Worm (Caenorhabditis elegans) whole organism, L3 larva: ENCODE measurements around the gene ocam-1.

Source experiments
- R02D3.7 ChIP-seq: fragments of 150-350 bp; optimal IDR thresholded peaks from 2 replicates; lab custom pipeline; 2014; ENCODE audit warnings: missing biosample characterization, missing genetic modification characterization
- ZK546.5 ChIP-seq: sonication (generic microtip); optimal IDR thresholded peaks from 2 replicates; lab custom pipeline; 2017; ENCODE audit warnings: missing biosample characterization, missing genetic modification characterization
- aly-2 ChIP-seq: fragments of 150-350 bp; optimal IDR thresholded peaks from 2 replicates; lab custom pipeline; 2014; ENCODE audit warnings: missing biosample characterization, missing genetic modification characterization
- ama-1 ChIP-seq: fragments of 150-350 bp; optimal IDR thresholded peaks from 2 replicates; lab custom pipeline; 2018
- ceh-16 ChIP-seq: sonication (generic microtip); optimal IDR thresholded peaks from 2 replicates; lab custom pipeline; 2017; ENCODE audit warnings: missing biosample characterization, missing genetic modification characterization
- ceh-82 ChIP-seq: fragments of 150-350 bp; optimal IDR thresholded peaks from 2 replicates; lab custom pipeline; 2014; ENCODE audit warnings: missing biosample characterization, missing genetic modification characterization
- ceh-9 ChIP-seq: sonication (generic microtip); optimal IDR thresholded peaks from 2 replicates; lab custom pipeline; 2018; ENCODE audit warnings: missing biosample characterization, missing genetic modification characterization
- egl-27 ChIP-seq: sonication (generic microtip); optimal IDR thresholded peaks from 4 replicates; lab custom pipeline; 2017; ENCODE audit warnings: missing biosample characterization, missing genetic modification reagents, missing genetic modification characterization
- egl-5 ChIP-seq: fragments of 150-350 bp; optimal IDR thresholded peaks from 2 replicates; lab custom pipeline; 2017; ENCODE audit warnings: missing biosample characterization, missing genetic modification reagents, missing genetic modification characterization, inconsistent platforms
- elt-1 ChIP-seq: fragments of 150-350 bp; optimal IDR thresholded peaks from 2 replicates; lab custom pipeline; 2014; ENCODE audit warnings: missing biosample characterization, missing genetic modification characterization
- elt-2 ChIP-seq: sonication (generic microtip); optimal IDR thresholded peaks from 2 replicates; lab custom pipeline; 2016; ENCODE audit warnings: missing genetic modification reagents, mild to moderate bottlenecking, missing genetic modification characterization, missing compliant biosample characterization
- elt-3 ChIP-seq, 3 experiments: fragments of 150-350 bp in 1 of 3; sonication (generic microtip) in 2 of 3; optimal IDR thresholded peaks; 2 replicates in 2 of 3; 4 replicates in 1 of 3; lab custom pipeline; 2014 to 2017; ENCODE audit warnings: missing biosample characterization in 3 of 3, missing genetic modification characterization in 3 of 3
- eor-1 ChIP-seq, 2 experiments: fragments of 150-350 bp; optimal IDR thresholded peaks; 2 replicates each; lab custom pipeline; 2014 to 2018; ENCODE audit warnings: missing biosample characterization in 2 of 2, missing genetic modification characterization in 2 of 2
- fkh-10 ChIP-seq: sonication (generic microtip); optimal IDR thresholded peaks from 2 replicates; lab custom pipeline; 2017; ENCODE audit warnings: missing biosample characterization, missing genetic modification reagents, missing genetic modification characterization
- fkh-2 ChIP-seq: fragments of 150-350 bp; optimal IDR thresholded peaks from 2 replicates; lab custom pipeline; 2014; ENCODE audit warnings: missing biosample characterization, missing genetic modification reagents, missing genetic modification characterization
- fos-1 ChIP-seq: fragments of 150-350 bp; optimal IDR thresholded peaks from 2 replicates; lab custom pipeline; 2014; ENCODE audit warnings: missing biosample characterization, missing genetic modification characterization
- hmg-11 ChIP-seq: sonication (generic microtip); optimal IDR thresholded peaks from 2 replicates; lab custom pipeline; 2016; ENCODE audit warnings: missing genetic modification characterization, missing compliant biosample characterization
- jun-1 ChIP-seq: fragments of 150-350 bp; optimal IDR thresholded peaks from 2 replicates; lab custom pipeline; 2014; ENCODE audit warnings: missing biosample characterization, missing genetic modification reagents, missing genetic modification characterization
- lin-15B ChIP-seq: fragments of 150-350 bp; optimal IDR thresholded peaks from 2 replicates; lab custom pipeline; 2014; ENCODE audit warnings: missing biosample characterization, missing genetic modification characterization
- lin-39 ChIP-seq: fragments of 150-350 bp; optimal IDR thresholded peaks from 2 replicates; lab custom pipeline; 2018; ENCODE audit warnings: missing biosample characterization, missing genetic modification reagents, missing genetic modification characterization
- mdl-1 ChIP-seq: fragments of 150-350 bp; optimal IDR thresholded peaks from 2 replicates; lab custom pipeline; 2014; ENCODE audit warnings: missing biosample characterization, missing genetic modification characterization
- mml-1 ChIP-seq: fragments of 150-350 bp; sonication (generic microtip); optimal IDR thresholded peaks from 3 replicates; lab custom pipeline; 2014; ENCODE audit warnings: missing biosample characterization, missing genetic modification characterization
- nfya-1 ChIP-seq: sonication (generic microtip); optimal IDR thresholded peaks from 2 replicates; lab custom pipeline; 2017; ENCODE audit warnings: missing genetic modification characterization, mild to moderate bottlenecking, missing compliant biosample characterization, antibody characterized with exemption, moderate library complexity; ENCODE audit not compliant: insufficient read depth
- nhr-12 ChIP-seq: fragments of 150-350 bp; optimal IDR thresholded peaks from 2 replicates; lab custom pipeline; 2014; ENCODE audit warnings: missing biosample characterization, missing genetic modification characterization
- nhr-23 ChIP-seq: fragments of 150-350 bp; optimal IDR thresholded peaks from 2 replicates; lab custom pipeline; 2014; ENCODE audit warnings: missing biosample characterization, missing genetic modification reagents, missing genetic modification characterization
- nhr-237 ChIP-seq: fragments of 150-350 bp; optimal IDR thresholded peaks from 2 replicates; lab custom pipeline; 2014; ENCODE audit warnings: missing biosample characterization, missing genetic modification characterization
- nhr-25 ChIP-seq: sonication (generic microtip); optimal IDR thresholded peaks from 2 replicates; lab custom pipeline; 2017; ENCODE audit warnings: missing biosample characterization, missing genetic modification characterization
- nhr-28 ChIP-seq: fragments of 150-350 bp; optimal IDR thresholded peaks from 2 replicates; lab custom pipeline; 2014; ENCODE audit warnings: missing biosample characterization, missing genetic modification characterization
- nhr-43 ChIP-seq: sonication (generic microtip); optimal IDR thresholded peaks from 2 replicates; lab custom pipeline; 2016; ENCODE audit warnings: mild to moderate bottlenecking, missing genetic modification characterization, missing compliant biosample characterization; ENCODE audit not compliant: poor library complexity, severe bottlenecking
- nhr-67 ChIP-seq: fragments of 150-350 bp; optimal IDR thresholded peaks from 2 replicates; lab custom pipeline; 2014; ENCODE audit warnings: missing biosample characterization, missing genetic modification characterization
- nhr-77 ChIP-seq: fragments of 150-350 bp; optimal IDR thresholded peaks from 2 replicates; lab custom pipeline; 2014; ENCODE audit warnings: missing biosample characterization, missing genetic modification characterization
- pha-4 ChIP-seq: fragments of 150-350 bp; optimal IDR thresholded peaks from 2 replicates; lab custom pipeline; 2014; ENCODE audit warnings: missing biosample characterization, missing genetic modification reagents, missing genetic modification characterization
- sea-2 ChIP-seq: fragments of 150-350 bp; sonication (generic microtip); optimal IDR thresholded peaks from 4 replicates; lab custom pipeline; 2014; ENCODE audit warnings: missing biosample characterization, missing genetic modification reagents, missing genetic modification characterization
- skn-1 ChIP-seq: fragments of 150-350 bp; optimal IDR thresholded peaks from 2 replicates; lab custom pipeline; 2014; ENCODE audit warnings: missing biosample characterization, missing genetic modification characterization
- tbx-2 ChIP-seq: sonication (generic microtip); optimal IDR thresholded peaks from 2 replicates; lab custom pipeline; 2016; ENCODE audit warnings: mild to moderate bottlenecking, missing genetic modification characterization, missing compliant biosample characterization
- unc-39 ChIP-seq: sonication (generic microtip); optimal IDR thresholded peaks from 4 replicates; lab custom pipeline; 2017; ENCODE audit warnings: missing biosample characterization, missing genetic modification characterization
- unc-62 ChIP-seq: fragments of 150-350 bp; sonication (generic microtip); optimal IDR thresholded peaks from 4 replicates; lab custom pipeline; 2014; ENCODE audit warnings: missing biosample characterization, missing genetic modification reagents, missing genetic modification characterization
- zag-1 ChIP-seq: fragments of 150-350 bp; optimal IDR thresholded peaks from 2 replicates; lab custom pipeline; 2014; ENCODE audit warnings: missing biosample characterization, missing genetic modification characterization
- ztf-4 ChIP-seq: fragments of 150-350 bp; optimal IDR thresholded peaks from 2 replicates; lab custom pipeline; 2014; ENCODE audit warnings: missing biosample characterization, missing genetic modification characterization

Gene ocam-1

DNA sequence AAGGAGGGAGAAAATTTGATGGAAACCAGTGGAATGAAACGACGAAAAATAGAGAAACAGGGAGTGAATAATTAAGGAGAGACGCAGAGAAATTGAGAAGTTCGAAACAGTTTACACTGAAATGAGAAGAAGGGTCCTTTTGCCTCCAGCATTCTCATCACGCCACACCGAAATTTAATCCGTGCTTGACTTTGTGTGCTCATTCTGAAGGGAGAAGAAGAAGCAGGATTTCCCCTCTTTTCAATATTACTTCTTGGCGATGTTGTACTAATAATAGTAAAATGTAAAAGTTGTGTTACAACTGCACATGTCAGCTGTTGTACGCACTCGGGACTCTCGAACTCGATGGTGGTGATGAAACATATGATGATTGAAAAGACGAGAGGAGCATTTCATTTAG lies 13.9 kb downstream of the ocam-1 start:
- TF ChIP-seq eor-1 (tag; optimal IDR thresholded peaks at IDR 0.05; lab: Kevin White, UChicago) (no peak), mml-1 (tag; lab: Kevin White, UChicago) (no peak), nhr-67 (tag; lab: Kevin White, UChicago) (no peak), unc-62 (no peak), nhr-43 (tag; lab: Kevin White, UChicago) (no peak), zag-1 (tag; lab: Kevin White, UChicago) (no peak)

DNA sequence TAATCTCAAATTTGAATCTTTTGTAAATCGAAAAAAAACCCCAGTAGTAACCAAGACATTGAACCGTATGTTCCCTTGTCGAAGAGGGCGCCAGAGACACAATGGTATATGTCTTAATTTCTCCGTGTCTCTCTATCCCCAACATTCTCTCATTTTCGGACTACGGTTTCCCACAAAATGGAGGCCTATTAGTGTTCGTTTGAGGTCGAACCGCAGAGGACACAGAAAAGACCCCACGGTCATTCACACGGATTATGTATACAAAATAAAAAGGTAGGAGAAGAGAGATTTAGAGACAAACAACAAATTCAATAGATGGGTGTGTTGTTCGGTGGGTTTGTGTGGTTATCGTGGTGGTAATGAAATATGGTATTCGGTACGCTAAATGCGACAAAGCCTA lies 16.6 kb downstream of the ocam-1 start:
- TF ChIP-seq nhr-77 (tag; lab: Kevin White, UChicago) = no peak
- TF ChIP-seq nhr-25 (tag; lab: Kevin White, UChicago) = peak; percentile 69

DNA sequence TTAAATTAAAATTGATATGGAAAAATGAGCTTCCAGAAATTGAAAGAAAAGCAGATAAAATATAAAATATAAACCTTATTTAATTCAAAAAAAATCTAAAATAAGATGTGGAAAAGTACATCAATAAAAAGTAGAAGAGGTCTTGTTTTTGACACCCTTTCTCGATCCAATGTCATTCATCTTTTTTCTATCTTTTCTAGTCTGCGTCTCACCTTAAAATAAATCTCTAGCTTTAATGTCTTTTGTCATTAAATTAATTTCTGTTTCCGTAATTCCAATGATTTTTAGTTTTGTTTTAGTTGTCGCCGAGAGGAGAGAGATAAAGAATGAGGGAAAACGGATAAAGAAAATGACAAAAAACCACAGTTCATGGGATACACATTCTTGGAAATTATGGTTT lies 18.4 kb downstream of the ocam-1 start:
- no peak for TF ChIP-seq nhr-28 (tag; lab: Kevin White, UChicago)
- no peak for TF ChIP-seq aly-2
- TF ChIP-seq ama-1 (lab: Kevin White, UChicago) = no peak
- TF ChIP-seq nhr-25 (tag; lab: Kevin White, UChicago) = no peak

DNA sequence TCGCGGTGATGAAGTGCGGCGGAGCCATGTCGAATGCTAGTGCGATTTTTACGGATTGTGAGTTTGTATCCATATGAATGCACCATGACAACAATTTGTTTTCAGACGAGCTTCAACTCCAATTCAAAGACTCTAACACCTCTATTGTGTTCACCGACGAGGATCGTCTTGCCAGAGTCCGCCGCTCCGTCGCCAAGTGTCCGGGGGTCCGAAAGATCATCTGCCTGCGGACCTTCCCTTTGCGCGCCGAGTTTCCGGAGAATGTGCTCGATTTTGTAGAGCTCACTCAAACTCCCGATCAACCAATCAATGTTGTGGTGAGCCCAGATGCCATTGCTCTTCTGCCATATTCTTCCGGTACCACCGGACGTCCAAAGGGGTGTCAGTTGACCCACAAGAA lies 20.4 kb downstream of the ocam-1 start:
- TF ChIP-seq lin-15B (tag; lab: Kevin White, UChicago) = no peak
- no peak for TF ChIP-seq ceh-9
- TF ChIP-seq nhr-23 (tag; lab: Kevin White, UChicago) = no peak
- TF ChIP-seq ceh-16 (tag; lab: Kevin White, UChicago) = no peak
- no peak for TF ChIP-seq ZK546.5
- TF ChIP-seq aly-2 = no peak
- TF ChIP-seq fkh-10 (GFP tag; lab: Kevin White, UChicago) = no peak
- no peak for TF ChIP-seq egl-5

DNA sequence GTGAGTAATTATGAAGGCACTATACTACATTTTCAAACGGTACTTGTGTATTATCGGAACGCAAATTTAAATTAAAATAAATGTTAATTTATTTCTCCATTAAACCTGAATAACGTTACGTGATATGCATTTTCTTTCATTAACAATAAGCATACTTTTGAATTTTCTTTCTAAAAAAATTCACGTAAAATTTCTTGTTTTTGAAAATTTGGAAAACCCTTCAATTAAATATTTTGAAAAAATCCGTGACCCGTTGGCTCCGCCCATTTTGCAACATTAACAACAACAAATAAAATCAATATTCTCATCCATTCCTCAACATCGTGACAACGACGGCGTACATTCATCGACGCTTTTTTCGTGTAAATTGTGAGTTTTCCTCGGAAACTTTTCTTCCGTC lies 21.3 kb downstream of the ocam-1 start, which contains the start of gene acs-10:
Gene acs-10 (plus strand): TSS at position 301 of the 400 bp plus-strand sequence.
- TF ChIP-seq unc-39 (tag; lab: Kevin White, UChicago) = no peak

DNA sequence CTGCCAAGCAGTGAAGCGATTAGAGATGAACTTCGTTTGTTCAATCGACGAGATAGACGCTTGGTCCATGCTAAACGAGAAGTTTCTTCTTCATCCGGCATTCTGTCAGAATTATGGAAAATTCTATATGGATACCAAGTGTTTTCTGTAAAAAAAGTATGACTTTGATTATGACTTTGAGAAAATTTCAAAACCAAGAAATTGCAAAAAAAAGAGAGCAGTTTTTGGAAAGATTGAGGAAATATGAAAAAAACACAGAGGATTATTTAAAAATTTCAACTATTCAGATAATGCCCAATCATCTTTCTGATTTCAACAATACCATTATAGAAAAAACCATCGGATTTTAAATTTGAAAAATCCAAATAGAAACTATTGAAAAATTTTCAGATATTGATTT lies 22.3 kb downstream of the ocam-1 start, which contains the start of gene par-1:
Gene par-1 (minus strand): TSS at position 101 of the 400 bp plus-strand sequence.
- TF ChIP-seq nhr-237 (tag; lab: Kevin White, UChicago) (no peak), egl-5 (no peak), ceh-82 (tag; lab: Kevin White, UChicago) (no peak), tbx-2 (tag; lab: Kevin White, UChicago) (no peak), lin-39 (no peak), sea-2 (GFP tag; lab: Kevin White, UChicago) (no peak), ceh-16 (tag; lab: Kevin White, UChicago) (no peak), skn-1 (tag; lab: Kevin White, UChicago) (no peak), ceh-9 (no peak)

DNA sequence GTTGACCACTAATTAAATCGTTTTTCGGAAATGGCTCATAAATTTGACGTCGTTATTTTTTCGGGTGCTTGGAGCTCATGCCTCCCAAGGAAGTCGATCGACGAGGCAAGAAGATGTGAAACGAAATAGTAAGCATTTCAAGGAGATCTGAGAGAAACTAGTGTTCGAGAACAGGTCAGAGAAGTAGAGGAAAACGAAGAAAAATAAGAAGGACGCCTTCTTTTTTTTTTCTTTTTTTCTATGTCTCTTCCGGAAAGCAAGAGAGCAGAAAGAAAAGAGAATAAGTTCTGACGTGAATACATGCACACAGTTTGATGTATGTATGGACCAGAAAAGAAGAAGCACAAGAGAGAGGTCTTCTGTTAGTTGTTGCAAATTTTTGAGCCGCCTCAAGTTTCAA lies 23.9 kb downstream of the ocam-1 start:
- TF ChIP-seq lin-15B (tag; lab: Kevin White, UChicago) (peak; percentile 38), fos-1 (no peak), tbx-2 (tag; lab: Kevin White, UChicago) (peak; percentile 48), ztf-4 (tag; lab: Kevin White, UChicago) (no peak), aly-2 (no peak), ceh-82 (tag; lab: Kevin White, UChicago) (no peak), ceh-9 (no peak), elt-2 (no peak), ama-1 (lab: Kevin White, UChicago) (no peak), unc-62 (no peak), nhr-25 (tag; lab: Kevin White, UChicago) (no peak), nhr-28 (tag; lab: Kevin White, UChicago) (no peak), hmg-11 (tag; lab: Kevin White, UChicago) (peak; percentile 58), nhr-12 (no peak), nhr-67 (tag; lab: Kevin White, UChicago) (no peak), ZK546.5 (no peak), elt-3 (tag; optimal IDR thresholded peaks at IDR 0.05; lab: Kevin White, UChicago) (no peak), egl-27 (tag; lab: Kevin White, UChicago) (no peak), mdl-1 (no peak), fkh-10 (GFP tag; lab: Kevin White, UChicago) (peak; percentile 77), R02D3.7 (tag; lab: Kevin White, UChicago) (no peak), ceh-16 (tag; lab: Kevin White, UChicago) (no peak), lin-39 (no peak), elt-1 (tag; lab: Kevin White, UChicago) (no peak), fkh-2 (tag; lab: Kevin White, UChicago) (no peak), nhr-43 (tag; lab: Kevin White, UChicago) (no peak), jun-1 (tag; lab: Kevin White, UChicago) (no peak), pha-4 (no peak), nfya-1 (tag; lab: Kevin White, UChicago) (peak; percentile 53), nhr-237 (tag; lab: Kevin White, UChicago) (no peak), skn-1 (tag; lab: Kevin White, UChicago) (no peak)
